Worm (Caenorhabditis elegans): ENCODE data around the gene C11G6.2.

- TF ChIP-seq ama-1 (optimal IDR thresholded peaks at IDR 0.05): no peak
- no peak for TF ChIP-seq hnd-1 (tag; optimal IDR thresholded peaks at IDR 0.05)
- no peak for TF ChIP-seq scrt-1 (GFP tag; IDR thresholded peaks at IDR 0.05)
- TF ChIP-seq ceh-13 (GFP tag; optimal IDR thresholded peaks at IDR 0.05): no peak
- TF ChIP-seq ceh-36 (tag; optimal IDR thresholded peaks at IDR 0.05): no peak
- no peak for TF ChIP-seq B0310.2 (tag; optimal IDR thresholded peaks at IDR 0.05)
- no peak for TF ChIP-seq tbx-11 (GFP tag; IDR thresholded peaks at IDR 0.05)
- TF ChIP-seq pes-1 (GFP tag; IDR thresholded peaks at IDR 0.05): no peak
- no peak for TF ChIP-seq flt-1 (GFP tag; IDR thresholded peaks at IDR 0.05)
- TF ChIP-seq sea-1 (GFP tag; conservative IDR thresholded peaks at IDR 0.05): no peak
- no peak for TF ChIP-seq tra-4 (tag; optimal IDR thresholded peaks at IDR 0.05)
- TF ChIP-seq F13C5.2 (tag; optimal IDR thresholded peaks at IDR 0.05): no peak
These were observed 7.0 kb downstream of the C11G6.2 start for ce11 chrX:16335396-16335795.
